Worm (Caenorhabditis elegans): ENCODE data around the gene dnj-5.
"Not testable (repeated sequence)": the region's sequence is repeated elsewhere in the genome, so short reads cannot be mapped to it uniquely, and the experiment has no call there.

Gene dnj-5

ce11 chrII:6858201-6858600, at the start of gene dnj-5:
TSS of gene dnj-5 (minus strand) at chrII:6858301.
- no peak for TF ChIP-seq ets-7 (tag; optimal IDR thresholded peaks at IDR 0.05)

- TF ChIP-seq ets-7 (tag; optimal IDR thresholded peaks at IDR 0.05); hmg-4 (GFP tag; optimal IDR thresholded peaks at IDR 0.05); F13C5.2 (tag; optimal IDR thresholded peaks at IDR 0.05): not testable (repeated sequence)
Measured at ce11 chrII:6907657-6908056, 49.6 kb upstream of the dnj-5 start, which contains the start of gene B0252.3. TSS of gene B0252.3 (minus strand) at chrII:6907757.

- TF ChIP-seq F13C5.2 (tag; optimal IDR thresholded peaks at IDR 0.05), result no peak
- TF ChIP-seq tra-4 (tag; optimal IDR thresholded peaks at IDR 0.05), result no peak
- no peak for TF ChIP-seq tbx-11 (GFP tag; IDR thresholded peaks at IDR 0.05)
- no peak for TF ChIP-seq hmbx-1 (tag; optimal IDR thresholded peaks at IDR 0.05)
- no peak for TF ChIP-seq flt-1 (GFP tag; IDR thresholded peaks at IDR 0.05)
- TF ChIP-seq aly-1 (tag; optimal IDR thresholded peaks at IDR 0.05), result no peak
Measured at ce11 chrII:6901795-6902194, 43.7 kb upstream of the dnj-5 start, which contains the start of gene psmd-9. TSS of gene psmd-9 (plus strand) at chrII:6902095.

- TF ChIP-seq ceh-13 (GFP tag; optimal IDR thresholded peaks at IDR 0.05) (no peak), pes-1 (GFP tag; IDR thresholded peaks at IDR 0.05) (no peak)
Measured at ce11 chrII:6900708-6901107, 42.6 kb upstream of the dnj-5 start.

- TF ChIP-seq aly-1 (tag; optimal IDR thresholded peaks at IDR 0.05) (peak; percentile 25), hmg-4 (GFP tag; optimal IDR thresholded peaks at IDR 0.05) (peak; percentile 63), tra-4 (tag; optimal IDR thresholded peaks at IDR 0.05) (no peak), scrt-1 (GFP tag; IDR thresholded peaks at IDR 0.05) (peak; percentile 80), hmbx-1 (tag; optimal IDR thresholded peaks at IDR 0.05) (peak; percentile 4), tbx-11 (GFP tag; IDR thresholded peaks at IDR 0.05) (peak; percentile 69), sea-1 (GFP tag; conservative IDR thresholded peaks at IDR 0.05) (0 out of 2 replicates have a peak, but pooled peaks have one; percentile 72), ets-7 (tag; optimal IDR thresholded peaks at IDR 0.05) (no peak), tbx-37 (GFP tag; conservative IDR thresholded peaks at IDR 0.05) (no peak; the same call in 1 of the 2 replicates), ceh-36 (tag; optimal IDR thresholded peaks at IDR 0.05) (peak; percentile 89), pes-1 (GFP tag; IDR thresholded peaks at IDR 0.05) (no peak; the same call in 1 of the 2 replicates), flt-1 (GFP tag; IDR thresholded peaks at IDR 0.05) (peak; percentile 74), ceh-13 (GFP tag; optimal IDR thresholded peaks at IDR 0.05) (peak; percentile 27), hnd-1 (tag; optimal IDR thresholded peaks at IDR 0.05) (peak; percentile 3)
Measured at ce11 chrII:6898017-6898779, 40.1 kb upstream of the dnj-5 start, which contains the start of gene hrpl-1. TSS of gene hrpl-1 (plus strand) at chrII:6898729.

ce11 chrII:6897507-6897906, 39.4 kb upstream of the dnj-5 start, which contains the start of gene C44B7.11:
TSS of gene C44B7.11 (minus strand) at chrII:6897540.
- no peak for TF ChIP-seq hnd-1 (tag; optimal IDR thresholded peaks at IDR 0.05)
- no peak for TF ChIP-seq sea-1 (GFP tag; conservative IDR thresholded peaks at IDR 0.05)
- TF ChIP-seq hmg-4 (GFP tag; optimal IDR thresholded peaks at IDR 0.05), result no peak

- no peak for TF ChIP-seq flt-1 (GFP tag; IDR thresholded peaks at IDR 0.05)
- no peak for TF ChIP-seq pes-1 (GFP tag; IDR thresholded peaks at IDR 0.05)
- TF ChIP-seq hmg-4 (GFP tag; optimal IDR thresholded peaks at IDR 0.05), result no peak
- no peak for TF ChIP-seq scrt-1 (GFP tag; IDR thresholded peaks at IDR 0.05)
- TF ChIP-seq hmbx-1 (tag; optimal IDR thresholded peaks at IDR 0.05), result no peak
- TF ChIP-seq ceh-13 (GFP tag; optimal IDR thresholded peaks at IDR 0.05), result no peak
- no peak for TF ChIP-seq tra-4 (tag; optimal IDR thresholded peaks at IDR 0.05)
- TF ChIP-seq tbx-11 (GFP tag; IDR thresholded peaks at IDR 0.05), result no peak
- TF ChIP-seq sea-1 (GFP tag; conservative IDR thresholded peaks at IDR 0.05), result no peak
- no peak for TF ChIP-seq ceh-36 (tag; optimal IDR thresholded peaks at IDR 0.05)
- no peak for TF ChIP-seq F13C5.2 (tag; optimal IDR thresholded peaks at IDR 0.05)
- TF ChIP-seq B0310.2 (tag; optimal IDR thresholded peaks at IDR 0.05), result no peak
- no peak for TF ChIP-seq aly-1 (tag; optimal IDR thresholded peaks at IDR 0.05)
- TF ChIP-seq ama-1 (optimal IDR thresholded peaks at IDR 0.05), result no peak
- no peak for TF ChIP-seq ets-7 (tag; optimal IDR thresholded peaks at IDR 0.05)
- no peak for TF ChIP-seq tbx-37 (GFP tag; conservative IDR thresholded peaks at IDR 0.05)
- TF ChIP-seq hnd-1 (tag; optimal IDR thresholded peaks at IDR 0.05), result no peak
Measured at ce11 chrII:6893589-6894245, 35.6 kb upstream of the dnj-5 start, which contains the start of gene adal-1. TSS of gene adal-1 (minus strand) at chrII:6893639.

- TF ChIP-seq tbx-11 (GFP tag; IDR thresholded peaks at IDR 0.05) (no peak), ceh-36 (tag; optimal IDR thresholded peaks at IDR 0.05) (no peak), sea-1 (GFP tag; conservative IDR thresholded peaks at IDR 0.05) (no peak), tbx-37 (GFP tag; conservative IDR thresholded peaks at IDR 0.05) (no peak), F13C5.2 (tag; optimal IDR thresholded peaks at IDR 0.05) (no peak), scrt-1 (GFP tag; IDR thresholded peaks at IDR 0.05) (no peak), pes-1 (GFP tag; IDR thresholded peaks at IDR 0.05) (no peak), ama-1 (optimal IDR thresholded peaks at IDR 0.05) (no peak), aly-1 (tag; optimal IDR thresholded peaks at IDR 0.05) (no peak), hmg-4 (GFP tag; optimal IDR thresholded peaks at IDR 0.05) (no peak), hmbx-1 (tag; optimal IDR thresholded peaks at IDR 0.05) (no peak), ets-7 (tag; optimal IDR thresholded peaks at IDR 0.05) (no peak), B0310.2 (tag; optimal IDR thresholded peaks at IDR 0.05) (no peak), tra-4 (tag; optimal IDR thresholded peaks at IDR 0.05) (no peak), hnd-1 (tag; optimal IDR thresholded peaks at IDR 0.05) (no peak), ceh-13 (GFP tag; optimal IDR thresholded peaks at IDR 0.05) (no peak)
Measured at ce11 chrII:6891838-6892237, 33.7 kb upstream of the dnj-5 start.
